Worm (Caenorhabditis elegans): ENCODE data around the gene exl-1.

ce11 chrII:14424791-14425190 lies 11.5 kb upstream of the exl-1 start, which contains the start of gene plx-2:
- no peak for TF ChIP-seq jun-1 (tag; optimal IDR thresholded peaks at IDR 0.05)
- TF ChIP-seq aly-2 (tag; optimal IDR thresholded peaks at IDR 0.05) = no peak
- TF ChIP-seq lin-13 (GFP tag; optimal IDR thresholded peaks at IDR 0.05) = no peak
- TF ChIP-seq lin-39 (tag; optimal IDR thresholded peaks at IDR 0.05) = no peak
- TF ChIP-seq nhr-77 (tag; optimal IDR thresholded peaks at IDR 0.05) = no peak
- TF ChIP-seq tlp-1 (tag; optimal IDR thresholded peaks at IDR 0.05) = no peak
- no peak for TF ChIP-seq nhr-76 (tag; optimal IDR thresholded peaks at IDR 0.05)
- no peak for TF ChIP-seq ceh-82 (tag; optimal IDR thresholded peaks at IDR 0.05)
- TF ChIP-seq sox-4 (tag; optimal IDR thresholded peaks at IDR 0.05) = no peak
- TF ChIP-seq lin-35 (GFP tag; optimal IDR thresholded peaks at IDR 0.05) = no peak
- no peak for TF ChIP-seq nhr-28 (tag; optimal IDR thresholded peaks at IDR 0.05)
- TF ChIP-seq zag-1 (tag; optimal IDR thresholded peaks at IDR 0.05) = no peak
- no peak for TF ChIP-seq skn-1 (tag; optimal IDR thresholded peaks at IDR 0.05)

All from whole organism, L1 larva.